Worm (Caenorhabditis elegans): ENCODE data around the gene H11L12.1.

H11L12.1 gene

ce11 chrX:17711598-17711997 is at the start of gene H11L12.1:
TSS of gene H11L12.1 (minus strand) at chrX:17711698.
- TF ChIP-seq ztf-29 (GFP tag; IDR thresholded peaks at IDR 0.05) (no peak), T22C8.4 (GFP tag; IDR thresholded peaks at IDR 0.05) (no peak), klf-2 (GFP tag; conservative IDR thresholded peaks at IDR 0.05) (no peak), cog-1 (tag; optimal IDR thresholded peaks at IDR 0.05) (no peak), tab-1 (GFP tag; IDR thresholded peaks at IDR 0.05) (no peak), ztf-23 (GFP tag; IDR thresholded peaks at IDR 0.05) (no peak), ref-1 (GFP tag; conservative IDR thresholded peaks at IDR 0.05) (no peak), med-1 (GFP tag; optimal IDR thresholded peaks at IDR 0.05; ENCODE audit: insufficient read depth) (no peak), flt-1 (GFP tag; IDR thresholded peaks at IDR 0.05) (no peak)

- no peak for TF ChIP-seq med-1 (GFP tag; optimal IDR thresholded peaks at IDR 0.05; ENCODE audit: insufficient read depth)
- no peak for TF ChIP-seq flt-1 (GFP tag; IDR thresholded peaks at IDR 0.05)
- TF ChIP-seq ref-1 (GFP tag; conservative IDR thresholded peaks at IDR 0.05) = no peak
- no peak for TF ChIP-seq cog-1 (tag; optimal IDR thresholded peaks at IDR 0.05)
- TF ChIP-seq T22C8.4 (GFP tag; IDR thresholded peaks at IDR 0.05) = no peak
- TF ChIP-seq ztf-23 (GFP tag; IDR thresholded peaks at IDR 0.05) = no peak
- no peak for TF ChIP-seq klf-2 (GFP tag; conservative IDR thresholded peaks at IDR 0.05)
- TF ChIP-seq ztf-29 (GFP tag; IDR thresholded peaks at IDR 0.05) = no peak
- no peak for TF ChIP-seq tab-1 (GFP tag; IDR thresholded peaks at IDR 0.05)
These were observed 3.0 kb upstream of the H11L12.1 start, which contains the start of gene cTel55X.1 for ce11 chrX:17714342-17715011. TSS of gene cTel55X.1 (plus strand) at chrX:17714961.

- TF ChIP-seq flt-1 (GFP tag; IDR thresholded peaks at IDR 0.05) (no peak), tab-1 (GFP tag; IDR thresholded peaks at IDR 0.05) (no peak), ref-1 (GFP tag; conservative IDR thresholded peaks at IDR 0.05) (no peak), med-1 (GFP tag; optimal IDR thresholded peaks at IDR 0.05; ENCODE audit: insufficient read depth) (no peak), ztf-23 (GFP tag; IDR thresholded peaks at IDR 0.05) (no peak), T22C8.4 (GFP tag; IDR thresholded peaks at IDR 0.05) (no peak), ztf-29 (GFP tag; IDR thresholded peaks at IDR 0.05) (no peak), klf-2 (GFP tag; conservative IDR thresholded peaks at IDR 0.05) (no peak), cog-1 (tag; optimal IDR thresholded peaks at IDR 0.05) (no peak)
These were observed 8.9 kb downstream of the H11L12.1 start for ce11 chrX:17702602-17703001.

- TF ChIP-seq ztf-23 (GFP tag; IDR thresholded peaks at IDR 0.05) (no peak), cog-1 (tag; optimal IDR thresholded peaks at IDR 0.05) (no peak), ztf-29 (GFP tag; IDR thresholded peaks at IDR 0.05) (no peak), T22C8.4 (GFP tag; IDR thresholded peaks at IDR 0.05) (no peak), ref-1 (GFP tag; conservative IDR thresholded peaks at IDR 0.05) (no peak), tab-1 (GFP tag; IDR thresholded peaks at IDR 0.05) (no peak), klf-2 (GFP tag; conservative IDR thresholded peaks at IDR 0.05) (no peak), flt-1 (GFP tag; IDR thresholded peaks at IDR 0.05) (no peak), med-1 (GFP tag; optimal IDR thresholded peaks at IDR 0.05; ENCODE audit: insufficient read depth) (no peak)
These were observed 16.7 kb downstream of the H11L12.1 start, which contains the start of gene cgt-2 for ce11 chrX:17694669-17695282. TSS of gene cgt-2 (plus strand) at chrX:17695232.

ce11 chrX:17685959-17686358 is 25.5 kb downstream of the H11L12.1 start:
- no peak for TF ChIP-seq klf-2 (GFP tag; conservative IDR thresholded peaks at IDR 0.05)

ce11 chrX:17684767-17685166 is 26.7 kb downstream of the H11L12.1 start, which contains the start of gene T23E7.6:
TSS of gene T23E7.6 (minus strand) at chrX:17684811.
- no peak for TF ChIP-seq med-1 (GFP tag; optimal IDR thresholded peaks at IDR 0.05; ENCODE audit: insufficient read depth)

- no peak for TF ChIP-seq T22C8.4 (GFP tag; IDR thresholded peaks at IDR 0.05)
- TF ChIP-seq ztf-29 (GFP tag; IDR thresholded peaks at IDR 0.05) = no peak
- TF ChIP-seq tab-1 (GFP tag; IDR thresholded peaks at IDR 0.05) = no peak
- TF ChIP-seq med-1 (GFP tag; optimal IDR thresholded peaks at IDR 0.05; ENCODE audit: insufficient read depth) = no peak
- TF ChIP-seq flt-1 (GFP tag; IDR thresholded peaks at IDR 0.05) = no peak
- TF ChIP-seq ztf-23 (GFP tag; IDR thresholded peaks at IDR 0.05) = no peak
- TF ChIP-seq ref-1 (GFP tag; conservative IDR thresholded peaks at IDR 0.05) = no peak
- no peak for TF ChIP-seq klf-2 (GFP tag; conservative IDR thresholded peaks at IDR 0.05)
- TF ChIP-seq cog-1 (tag; optimal IDR thresholded peaks at IDR 0.05) = no peak
These were observed 27.8 kb downstream of the H11L12.1 start for ce11 chrX:17683698-17684097.

- TF ChIP-seq ref-1 (GFP tag; conservative IDR thresholded peaks at IDR 0.05) (no peak), klf-2 (GFP tag; conservative IDR thresholded peaks at IDR 0.05) (no peak), med-1 (GFP tag; optimal IDR thresholded peaks at IDR 0.05; ENCODE audit: insufficient read depth) (no peak), cog-1 (tag; optimal IDR thresholded peaks at IDR 0.05) (no peak), tab-1 (GFP tag; IDR thresholded peaks at IDR 0.05) (no peak), flt-1 (GFP tag; IDR thresholded peaks at IDR 0.05) (no peak), ztf-29 (GFP tag; IDR thresholded peaks at IDR 0.05) (no peak), ztf-23 (GFP tag; IDR thresholded peaks at IDR 0.05) (no peak)
These were observed 29.2 kb downstream of the H11L12.1 start for ce11 chrX:17682280-17682679.

- no peak for TF ChIP-seq flt-1 (GFP tag; IDR thresholded peaks at IDR 0.05)
These were observed 30.0 kb downstream of the H11L12.1 start for ce11 chrX:17681534-17681933.

ce11 chrX:17676679-17677078 is 34.8 kb downstream of the H11L12.1 start:
- TF ChIP-seq ref-1 (GFP tag; conservative IDR thresholded peaks at IDR 0.05) (no peak), med-1 (GFP tag; optimal IDR thresholded peaks at IDR 0.05; ENCODE audit: insufficient read depth) (no peak), flt-1 (GFP tag; IDR thresholded peaks at IDR 0.05) (no peak), cog-1 (tag; optimal IDR thresholded peaks at IDR 0.05) (no peak), klf-2 (GFP tag; conservative IDR thresholded peaks at IDR 0.05) (no peak), ztf-29 (GFP tag; IDR thresholded peaks at IDR 0.05) (no peak)
